Worm (Caenorhabditis elegans): ENCODE results near the gene smcr-8.

Gene smcr-8

ce11 chrIII:5018116-5018689 is 19.0 kb downstream of the smcr-8 start, which contains the start of gene wip-1 (continued):
- TF ChIP-seq nhr-42 (GFP tag; IDR thresholded peaks at IDR 0.05) (peak; percentile 94), egl-27 (tag; optimal IDR thresholded peaks at IDR 0.05) (no peak), dpl-1 (GFP tag; optimal IDR thresholded peaks at IDR 0.05) (peak; percentile 95), F26F4.8 (GFP tag; conservative IDR thresholded peaks at IDR 0.05) (no peak), F10B5.3 (tag; optimal IDR thresholded peaks at IDR 0.05) (peak; percentile 93), Y5F2A.4 (GFP tag; optimal IDR thresholded peaks at IDR 0.05) (peak; percentile 77), spr-1 (tag; optimal IDR thresholded peaks at IDR 0.05) (peak; percentile 96), ztf-7 (tag; optimal IDR thresholded peaks at IDR 0.05) (peak; percentile 93), ces-1 (GFP tag; optimal IDR thresholded peaks at IDR 0.05) (peak; percentile 33), lim-7 (GFP tag; IDR thresholded peaks at IDR 0.05) (peak; percentile 76), hif-1 (tag; optimal IDR thresholded peaks at IDR 0.05) (peak; percentile 73 to 89), nhr-111 (GFP tag; optimal IDR thresholded peaks at IDR 0.05) (peak; percentile 86), zip-2 (tag; optimal IDR thresholded peaks at IDR 0.05) (peak; percentile 88), unc-39 (tag; optimal IDR thresholded peaks at IDR 0.05) (peak; percentile 19), nhr-10 (tag; optimal IDR thresholded peaks at IDR 0.05) (peak; percentile 44), ZK337.2 (GFP tag; IDR thresholded peaks at IDR 0.05) (peak; percentile 69; the same call in 1 of the 2 replicates), spr-3 (GFP tag; optimal IDR thresholded peaks at IDR 0.05) (peak; percentile 89), D1046.2 (GFP tag; IDR thresholded peaks at IDR 0.05) (peak; percentile 74; the same call in 1 of the 2 replicates), unc-130 (GFP tag; optimal IDR thresholded peaks at IDR 0.05) (peak; percentile 97), nhr-6 (tag; optimal IDR thresholded peaks at IDR 0.05) (peak; percentile 95), F44E2.7 (GFP tag; IDR thresholded peaks at IDR 0.05) (peak; percentile 87), hlh-11 (tag; optimal IDR thresholded peaks at IDR 0.05) (peak; percentile 98), F37D6.2 (tag; optimal IDR thresholded peaks at IDR 0.05) (peak; percentile 95), lsy-2 (tag; optimal IDR thresholded peaks at IDR 0.05) (peak; percentile 88 to 97), gei-8 (GFP tag; optimal IDR thresholded peaks at IDR 0.05) (peak; percentile 11), dve-1 (tag; optimal IDR thresholded peaks at IDR 0.05; ENCODE audit: insufficient read depth) (peak; percentile 100), php-3 (GFP tag; IDR thresholded peaks at IDR 0.05) (peak; percentile 93), ZK546.5 (tag; optimal IDR thresholded peaks at IDR 0.05) (peak in 1 of 2 experiments; percentile 53), ctbp-1 (GFP tag; IDR thresholded peaks at IDR 0.05) (peak; percentile 96)

ce11 chrIII:5020924-5021323 is 21.7 kb downstream of the smcr-8 start, which contains the start of gene mdt-11:
Gene mdt-11 (plus strand): TSS chrIII:5021224.
- no peak for TF ChIP-seq lin-38 (GFP tag; IDR thresholded peaks at IDR 0.05)
- no peak for TF ChIP-seq pha-4 (GFP tag; IDR thresholded peaks at IDR 0.05)
- TF ChIP-seq pha-4 (tag; optimal IDR thresholded peaks at IDR 0.05): no peak
- no peak for TF ChIP-seq nhr-237 (tag; optimal IDR thresholded peaks at IDR 0.05)
- no peak for TF ChIP-seq snpc-4 (tag; optimal IDR thresholded peaks at IDR 0.05)
- TF ChIP-seq aha-1 (tag): peak; percentile 55
- no peak for TF ChIP-seq nhr-28 (tag; optimal IDR thresholded peaks at IDR 0.05)

ce11 chrIII:5021689-5022088 is 22.5 kb downstream of the smcr-8 start, which contains the start of gene R144.3:
Gene R144.3 (plus strand): TSS chrIII:5021989.
- TF ChIP-seq Y48G9A.11 (GFP tag; IDR thresholded peaks at IDR 0.05) (no peak), daf-12 (tag; optimal IDR thresholded peaks at IDR 0.05) (no peak), nhr-76 (tag; optimal IDR thresholded peaks at IDR 0.05) (no peak), cey-2 (tag; optimal IDR thresholded peaks at IDR 0.05; ENCODE audit: borderline replicate concordance, insufficient read depth) (no peak), Y105C5A.15 (GFP tag; IDR thresholded peaks at IDR 0.05) (no peak), spr-3 (GFP tag; optimal IDR thresholded peaks at IDR 0.05) (no peak), saeg-2 (GFP tag; IDR thresholded peaks at IDR 0.05) (no peak), ceh-44 (GFP tag; IDR thresholded peaks at IDR 0.05) (no peak), F44E2.7 (GFP tag; IDR thresholded peaks at IDR 0.05) (no peak), daf-19 (GFP tag; conservative IDR thresholded peaks at IDR 0.05) (no peak), nhr-48 (tag; optimal IDR thresholded peaks at IDR 0.05) (no peak), lim-7 (GFP tag; IDR thresholded peaks at IDR 0.05) (no peak), zag-1 (tag; optimal IDR thresholded peaks at IDR 0.05) (no peak), arid-1 (GFP tag; conservative IDR thresholded peaks at IDR 0.05) (no peak), daf-8 (GFP tag; IDR thresholded peaks at IDR 0.05) (no peak)
